Fruit fly (Drosophila melanogaster): ENCODE measurements around the gene Targ2.

- peak; percentile 78 for TF ChIP-seq Ets98B (GFP tag; IDR thresholded peaks at IDR 0.05)
- TF ChIP-seq CG34367 (tag; optimal IDR thresholded peaks at IDR 0.05): peak; percentile 5
- peak; percentile 47 for TF ChIP-seq CG17806 (tag; optimal IDR thresholded peaks at IDR 0.05)
- TF ChIP-seq CG4496 (GFP tag; IDR thresholded peaks at IDR 0.05): peak; percentile 81; the same call in 2 of the 3 replicates
- TF ChIP-seq CG14655 (GFP tag; optimal IDR thresholded peaks at IDR 0.05): no peak
- no peak for TF ChIP-seq CG10348 (GFP tag; IDR thresholded peaks at IDR 0.05)
- TF ChIP-seq EcR (GFP tag; optimal IDR thresholded peaks at IDR 0.05): no peak
Observed at dm6 chr3L:21176935-21177581, 26.0 kb downstream of the Targ2 start.
